Worm (Caenorhabditis elegans) whole organism, early embryonic: ENCODE measurements around the gene D2007.1.

Experiments
- B0310.2 ChIP-seq: sonication (generic microtip); optimal IDR thresholded peaks from 2 replicates; lab custom pipeline; 2016; ENCODE audit warnings: mild to moderate bottlenecking, missing genetic modification characterization, missing compliant biosample characterization
- F13C5.2 ChIP-seq: sonication (generic microtip); optimal IDR thresholded peaks from 2 replicates; lab custom pipeline; 2017; ENCODE audit warnings: mild to moderate bottlenecking, missing genetic modification characterization, inconsistent platforms, missing compliant biosample characterization
- aly-1 ChIP-seq: sonication (generic microtip); optimal IDR thresholded peaks from 2 replicates; lab custom pipeline; 2016; ENCODE audit warnings: missing genetic modification characterization, missing compliant biosample characterization
- ama-1 ChIP-seq: fragments of 150-350 bp; optimal IDR thresholded peaks from 2 replicates; lab custom pipeline; 2014
- ceh-36 ChIP-seq: sonication (generic microtip); optimal IDR thresholded peaks from 2 replicates; lab custom pipeline; 2016; ENCODE audit warnings: missing genetic modification characterization, inconsistent platforms, missing compliant biosample characterization
- ets-7 ChIP-seq: sonication (generic microtip); optimal IDR thresholded peaks from 2 replicates; lab custom pipeline; 2016; ENCODE audit warnings: missing genotype, missing genetic modification characterization, missing compliant biosample characterization
- flt-1 ChIP-seq: fragments of 200-800 bp; sonication (Bioruptor generic); IDR thresholded peaks from 2 replicates; pipeline ENCODE4 v1.3.6; 2022; ENCODE audit warnings: missing genetic modification characterization, missing compliant biosample characterization
- hmbx-1 ChIP-seq: sonication (generic microtip); optimal IDR thresholded peaks from 2 replicates; lab custom pipeline; 2016; ENCODE audit warnings: mild to moderate bottlenecking, missing genetic modification characterization, missing compliant biosample characterization
- hnd-1 ChIP-seq: sonication (generic microtip); optimal IDR thresholded peaks from 2 replicates; lab custom pipeline; 2016; ENCODE audit warnings: missing genetic modification characterization, missing compliant biosample characterization
- pes-1 ChIP-seq: fragments of 200-800 bp; sonication (Bioruptor generic); IDR thresholded peaks from 2 replicates; pipeline ENCODE4 v1.3.6; 2022; ENCODE audit warnings: missing genetic modification reagents, missing genetic modification characterization, missing compliant biosample characterization
- scrt-1 ChIP-seq: fragments of 200-800 bp; sonication (Bioruptor generic); IDR thresholded peaks from 2 replicates; pipeline ENCODE4 v1.3.6; 2022; ENCODE audit warnings: missing genetic modification characterization, missing compliant biosample characterization
- tbx-37 ChIP-seq: fragments of 200-800 bp; sonication (Bioruptor generic); conservative IDR thresholded peaks from 2 replicates; pipeline ENCODE4 v1.3.6; 2022; ENCODE audit warnings: missing genetic modification reagents, missing genetic modification characterization, missing compliant biosample characterization
- tra-4 ChIP-seq: sonication (generic microtip); optimal IDR thresholded peaks from 2 replicates; lab custom pipeline; 2017; ENCODE audit warnings: missing genetic modification characterization, missing compliant biosample characterization

DNA sequence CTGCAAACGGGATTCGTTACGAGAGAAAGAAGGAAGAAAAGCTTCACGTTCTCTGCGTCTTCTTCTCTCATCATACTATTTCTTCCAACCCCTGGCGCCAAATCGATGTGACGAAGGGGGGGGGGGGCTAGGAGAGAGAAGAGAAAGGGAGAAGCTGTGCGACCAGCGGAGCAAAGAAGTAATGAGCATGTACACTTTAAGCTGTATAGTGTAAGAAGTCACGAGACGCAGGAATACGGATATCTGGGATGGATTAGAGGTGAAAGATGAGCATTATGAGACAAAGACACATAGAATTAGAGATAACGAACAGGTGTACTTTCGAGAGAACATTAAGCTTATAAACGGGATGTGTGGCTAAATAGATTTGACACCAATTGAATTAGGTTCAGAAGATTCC, 46.5 kb downstream of the D2007.1 start:
- TF ChIP-seq tra-4 (tag; lab: Kevin White, UChicago) = no peak
- TF ChIP-seq ets-7 (tag; lab: Kevin White, UChicago) = no peak
- TF ChIP-seq pes-1 (GFP tag; lab: Robert Waterston, UW) = no peak
- TF ChIP-seq hmbx-1 (tag; lab: Kevin White, UChicago) = no peak
- TF ChIP-seq ama-1 = no peak
- no peak for TF ChIP-seq hnd-1 (tag; lab: Kevin White, UChicago)
- no peak for TF ChIP-seq tbx-37 (GFP tag; lab: Robert Waterston, UW)
- no peak for TF ChIP-seq scrt-1
- TF ChIP-seq F13C5.2 (tag; lab: Kevin White, UChicago) = no peak
- no peak for TF ChIP-seq aly-1
- no peak for TF ChIP-seq B0310.2 (tag; lab: Kevin White, UChicago)
- peak; percentile 0 for TF ChIP-seq ceh-36 (tag; lab: Kevin White, UChicago)
- TF ChIP-seq flt-1 (GFP tag; lab: Robert Waterston, UW) = no peak
